Fruit fly (Drosophila melanogaster) whole organism, embryonic: ENCODE results near the gene CG7484.

Experiments
- B-H2 ChIP-seq: fragments of 200-800 bp; sonication (Bioruptor generic); optimal IDR thresholded peaks from 2 replicates; lab custom pipeline; 2018; ENCODE audit warnings: missing biosample characterization, mild to moderate bottlenecking, missing genetic modification characterization
- CG10321 ChIP-seq: fragments of 200-800 bp; sonication (Bioruptor generic); IDR thresholded peaks from 2 replicates; pipeline ENCODE4 v1.3.6; 2022; ENCODE audit warnings: missing biosample characterization, missing genetic modification characterization
- CG11695 ChIP-seq: fragments of 200-800 bp; sonication (Bioruptor generic); IDR thresholded peaks from 3 replicates; pipeline ENCODE4 v1.3.6; 2022; ENCODE audit warnings: missing biosample characterization, missing genetic modification characterization
- CG14014 ChIP-seq: fragments of 200-800 bp; sonication (Bioruptor generic); IDR thresholded peaks from 2 replicates; pipeline ENCODE4 v1.3.6; 2022; ENCODE audit warnings: missing biosample characterization, missing genetic modification characterization
- CG17328 ChIP-seq: fragments of 200-800 bp; sonication (Bioruptor generic); IDR thresholded peaks from 2 replicates; pipeline ENCODE4 v1.3.6; 2022; ENCODE audit warnings: missing biosample characterization, missing genetic modification characterization
- CG17385 ChIP-seq: fragments of 200-800 bp; sonication (Bioruptor generic); optimal IDR thresholded peaks from 3 replicates; lab custom pipeline; 2018; ENCODE audit warnings: missing biosample characterization, mild to moderate bottlenecking, missing genetic modification characterization
- CG32767 ChIP-seq: fragments of 200-800 bp; sonication (Bioruptor generic); IDR thresholded peaks from 2 replicates; pipeline ENCODE4 v1.3.6; 2022; ENCODE audit warnings: missing biosample characterization, missing genetic modification characterization
- CG34422 ChIP-seq: fragments of 200-800 bp; sonication (Bioruptor generic); IDR thresholded peaks from 3 replicates; pipeline ENCODE4 v1.3.6; 2022; ENCODE audit warnings: missing biosample characterization, missing genetic modification characterization
- CG4360 ChIP-seq: fragments of 200-800 bp; sonication (Bioruptor generic); IDR thresholded peaks from 2 replicates; pipeline ENCODE4 v1.3.6; 2022; ENCODE audit warnings: missing biosample characterization, missing genetic modification characterization
- CG5953 ChIP-seq: fragments of 200-800 bp; sonication (Bioruptor generic); IDR thresholded peaks from 2 replicates; pipeline ENCODE4 v1.3.6; 2022; ENCODE audit warnings: missing biosample characterization, missing genetic modification characterization
- CG6791 ChIP-seq: fragments of 200-800 bp; sonication (Bioruptor generic); IDR thresholded peaks from 3 replicates; pipeline ENCODE4 v1.3.6; 2022; ENCODE audit warnings: missing biosample characterization, missing genetic modification characterization; ENCODE audit not compliant: partially characterized antibody
- CG8924 ChIP-seq: fragments of 200-800 bp; optimal IDR thresholded peaks from 3 replicates; lab custom pipeline; 2019; ENCODE audit warnings: missing biosample characterization, mild to moderate bottlenecking, missing genetic modification characterization, moderate library complexity
- CG9817 ChIP-seq: fragments of 200-800 bp; sonication (Bioruptor generic); optimal IDR thresholded peaks from 2 replicates; lab custom pipeline; 2018; ENCODE audit warnings: missing biosample characterization, mild to moderate bottlenecking, missing genetic modification characterization, moderate library complexity
- Camta ChIP-seq: fragments of 200-800 bp; sonication (Bioruptor generic); optimal IDR thresholded peaks from 2 replicates; lab custom pipeline; 2016; ENCODE audit warnings: missing biosample characterization, missing genetic modification characterization
- Ets65A ChIP-seq: fragments of 200-800 bp; sonication (Bioruptor generic); peaks from one replicate; lab custom pipeline; 2016; ENCODE audit warnings: missing biosample characterization, missing genetic modification characterization
- Ets97D ChIP-seq: fragments of 200-800 bp; sonication (Bioruptor generic); optimal IDR thresholded peaks from 3 replicates; lab custom pipeline; 2016; ENCODE audit warnings: missing biosample characterization, missing genetic modification characterization
- HmgZ ChIP-seq: fragments of 200-800 bp; sonication (Bioruptor generic); optimal IDR thresholded peaks from 2 replicates; lab custom pipeline; 2018; ENCODE audit warnings: missing biosample characterization, mild to moderate bottlenecking, missing genetic modification characterization
- MESR4 ChIP-seq: fragments of 200-800 bp; sonication (Bioruptor generic); optimal IDR thresholded peaks from 2 replicates; lab custom pipeline; 2018; ENCODE audit warnings: missing biosample characterization, mild to moderate bottlenecking, missing genetic modification characterization, moderate library complexity
- Med ChIP-seq: fragments of 200-800 bp; sonication (Bioruptor generic); peaks from one replicate; lab custom pipeline; 2016; ENCODE audit warnings: missing biosample characterization, missing genetic modification characterization, mild to moderate bottlenecking, inconsistent platforms, moderate library complexity
- Pdp1 ChIP-seq, 2 experiments: fragments of 200-800 bp; sonication (Bioruptor generic); optimal IDR thresholded peaks; 3 replicates each; lab custom pipeline; 2016; ENCODE audit warnings: missing biosample characterization in 2 of 2, missing genetic modification characterization in 2 of 2, mild to moderate bottlenecking in 1 of 2, moderate library complexity in 1 of 2
- Tbp ChIP-seq: fragments of >200 bp; optimal IDR thresholded peaks from 2 replicates; lab custom pipeline; 2018; ENCODE audit warnings: missing biosample characterization, missing genetic modification characterization
- YL-1 ChIP-seq: fragments of 200-800 bp; sonication (Bioruptor generic); optimal IDR thresholded peaks from 3 replicates; lab custom pipeline; 2017; ENCODE audit warnings: missing biosample characterization, mild to moderate bottlenecking, missing genetic modification characterization
- abd-A ChIP-seq: fragments of 200-800 bp; sonication (Bioruptor generic); optimal IDR thresholded peaks from 3 replicates; lab custom pipeline; 2019; ENCODE audit warnings: missing biosample characterization, mild to moderate bottlenecking, missing genetic modification characterization, moderate library complexity
- bsh ChIP-seq, 2 experiments: fragments of 200-800 bp; sonication (Bioruptor generic); optimal IDR thresholded peaks; 2 replicates each; lab custom pipeline; 2017 to 2018; ENCODE audit warnings: mild to moderate bottlenecking in 2 of 2, missing biosample characterization in 2 of 2, missing genetic modification characterization in 2 of 2, moderate library complexity in 1 of 2
- chinmo ChIP-seq: fragments of 200-800 bp; sonication (Bioruptor generic); IDR thresholded peaks from 4 replicates; pipeline ENCODE4 v1.3.6; 2022; ENCODE audit warnings: missing biosample characterization, missing genetic modification characterization; ENCODE audit not compliant: partially characterized antibody
- eve ChIP-seq, 2 experiments: fragments of >200 bp; optimal IDR thresholded peaks; 2 replicates each; lab custom pipeline; 2017; ENCODE audit warnings: missing biosample characterization in 2 of 2, missing genetic modification characterization in 2 of 2
- gfzf ChIP-seq: fragments of 200-800 bp; sonication (Bioruptor generic); optimal IDR thresholded peaks from 2 replicates; lab custom pipeline; 2016; ENCODE audit warnings: missing biosample characterization, mild to moderate bottlenecking, missing genetic modification characterization, moderate library complexity
- grn ChIP-seq: fragments of 200-800 bp; sonication (Bioruptor generic); optimal IDR thresholded peaks from 3 replicates; lab custom pipeline; 2017; ENCODE audit warnings: missing biosample characterization, missing genetic modification characterization
- gsb ChIP-seq: fragments of 200-800 bp; sonication (Bioruptor generic); IDR thresholded peaks from 2 replicates; pipeline ENCODE4 v1.3.6; 2022; ENCODE audit warnings: missing biosample characterization, missing genetic modification characterization
- gt ChIP-seq: fragments of 200-800 bp; sonication (Bioruptor generic); IDR thresholded peaks from 2 replicates; pipeline ENCODE4 v1.3.6; 2022; ENCODE audit warnings: missing biosample characterization, missing genetic modification characterization
- hkb ChIP-seq, 2 experiments: fragments of 200-800 bp in 1 of 2; fragments of >200 bp in 1 of 2; sonication (Bioruptor generic) in 1 of 2; IDR thresholded peaks in 1 of 2; optimal IDR thresholded peaks in 1 of 2; 2 replicates each; pipeline versions ENCODE4 v1.3.6 to Lab custom; 2017 to 2022; ENCODE audit warnings: missing biosample characterization in 1 of 2, missing genetic modification characterization in 1 of 2
- mam ChIP-seq: fragments of 200-800 bp; sonication (Bioruptor generic); optimal IDR thresholded peaks from 3 replicates; lab custom pipeline; 2016; ENCODE audit warnings: missing biosample characterization, missing genetic modification characterization
- mirr ChIP-seq: fragments of 200-800 bp; sonication (Bioruptor generic); optimal IDR thresholded peaks from 3 replicates; lab custom pipeline; 2018; ENCODE audit warnings: missing biosample characterization, mild to moderate bottlenecking, missing genetic modification characterization
- onecut ChIP-seq: fragments of 200-800 bp; sonication (Bioruptor generic); IDR thresholded peaks from 2 replicates; pipeline ENCODE4 v1.3.6; 2022; ENCODE audit warnings: missing biosample characterization, missing genetic modification characterization
- pfk ChIP-seq: fragments of 200-800 bp; sonication (Bioruptor generic); optimal IDR thresholded peaks from 2 replicates; lab custom pipeline; 2018; ENCODE audit warnings: missing biosample characterization, mild to moderate bottlenecking, missing genetic modification characterization, moderate library complexity
- prd ChIP-seq, 3 experiments: fragments of >200 bp in 2 of 3; fragments of 200-800 bp in 1 of 3; sonication (Bioruptor generic) in 1 of 3; optimal IDR thresholded peaks in 2 of 3; IDR thresholded peaks in 1 of 3; 2 replicates in 2 of 3; 3 replicates in 1 of 3; pipeline versions ENCODE4 v1.3.6 to Lab custom; 2017 to 2022; ENCODE audit warnings: missing biosample characterization in 1 of 3, missing genetic modification characterization in 1 of 3
- rib ChIP-seq: fragments of 200-800 bp; sonication (Bioruptor generic); IDR thresholded peaks from 2 replicates; pipeline ENCODE4 v1.3.6; 2022; ENCODE audit warnings: missing biosample characterization, missing genetic modification characterization
- row ChIP-seq: fragments of 200-800 bp; sonication (Bioruptor generic); IDR thresholded peaks from 3 replicates; pipeline ENCODE4 v1.3.6; 2022; ENCODE audit warnings: missing biosample characterization, missing genetic modification characterization
- sna ChIP-seq: fragments of 200-800 bp; sonication (Bioruptor generic); IDR thresholded peaks from 2 replicates; pipeline ENCODE4 v1.3.6; 2022; ENCODE audit warnings: missing biosample characterization, missing genetic modification characterization; ENCODE audit not compliant: partially characterized antibody
- sug ChIP-seq: fragments of 200-800 bp; optimal IDR thresholded peaks from 2 replicates; lab custom pipeline; 2019; ENCODE audit warnings: missing biosample characterization, mild to moderate bottlenecking, missing genetic modification characterization, moderate library complexity
- tll ChIP-seq, 2 experiments: fragments of 200-800 bp in 1 of 2; fragments of >200 bp in 1 of 2; sonication (Bioruptor generic) in 1 of 2; optimal IDR thresholded peaks; 2 replicates each; lab custom pipeline; 2017 to 2019; ENCODE audit warnings: missing biosample characterization in 2 of 2, missing genetic modification characterization in 2 of 2, mild to moderate bottlenecking in 1 of 2, moderate library complexity in 1 of 2
- vvl ChIP-seq: fragments of 200-800 bp; sonication (Bioruptor generic); IDR thresholded peaks from 2 replicates; pipeline ENCODE4 v1.3.6; 2022; ENCODE audit warnings: missing biosample characterization, missing genetic modification characterization

CG7484 gene

DNA sequence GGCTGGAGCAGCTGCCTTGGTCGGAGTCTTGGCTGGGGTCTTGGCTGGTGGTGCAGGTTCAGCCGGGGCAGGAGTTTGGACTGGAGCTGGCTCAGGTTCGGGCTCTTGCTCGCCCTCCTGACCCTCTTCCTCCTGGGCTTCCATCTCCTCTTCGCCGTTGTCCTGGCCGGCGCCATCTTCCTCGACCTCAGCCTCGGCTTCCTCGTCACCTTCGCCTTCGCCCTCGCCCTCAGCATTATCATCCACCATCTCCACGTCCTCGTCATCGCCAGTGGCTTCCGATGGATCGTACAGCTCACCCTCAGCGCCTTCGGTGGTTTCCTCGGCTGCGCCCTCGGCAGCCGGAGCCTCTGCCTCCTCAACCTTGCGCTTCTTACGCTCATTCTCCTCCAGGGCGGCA, 15.8 kb upstream of the CG7484 start:
- TF ChIP-seq tll (GFP tag; optimal IDR thresholded peaks at IDR 0.05; lab: Kevin White, UChicago) (no peak), prd (optimal IDR thresholded peaks at IDR 0.05; lab: Kevin White, UChicago) (no peak), prd (GFP tag; IDR thresholded peaks at IDR 0.05; lab: Robert Waterston, UW) (0 out of 3 replicates have a peak, but pooled peaks have one; percentile 22), Med (GFP tag; lab: Kevin White, UChicago) (peak; percentile 69), Ets65A (GFP tag; lab: Kevin White, UChicago) (peak; percentile 82)
- TF ChIP-seq, all 482 proteins: peak for 3

DNA sequence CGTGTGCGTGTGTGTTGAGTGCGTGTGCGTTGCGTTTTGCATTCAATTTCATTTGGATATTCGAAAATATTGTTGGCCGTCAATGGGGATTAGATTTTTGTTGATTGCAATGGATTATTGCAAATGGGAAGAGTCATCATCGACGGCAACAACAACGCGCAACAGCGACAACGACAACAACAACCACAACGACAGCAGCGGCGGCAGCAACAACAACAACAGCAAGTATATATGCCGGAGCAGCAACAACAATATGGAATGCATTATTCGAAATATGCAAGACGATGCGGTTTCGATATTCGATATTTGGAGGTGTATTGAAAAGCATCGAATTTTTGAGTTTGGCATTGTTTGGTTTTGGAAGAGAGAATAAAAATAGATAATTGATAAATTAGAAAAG, 12.4 kb upstream of the CG7484 start:
- TF ChIP-seq CG4360 (GFP tag; lab: Robert Waterston, UW), result peak; percentile 93
- no peak for TF ChIP-seq gt

DNA sequence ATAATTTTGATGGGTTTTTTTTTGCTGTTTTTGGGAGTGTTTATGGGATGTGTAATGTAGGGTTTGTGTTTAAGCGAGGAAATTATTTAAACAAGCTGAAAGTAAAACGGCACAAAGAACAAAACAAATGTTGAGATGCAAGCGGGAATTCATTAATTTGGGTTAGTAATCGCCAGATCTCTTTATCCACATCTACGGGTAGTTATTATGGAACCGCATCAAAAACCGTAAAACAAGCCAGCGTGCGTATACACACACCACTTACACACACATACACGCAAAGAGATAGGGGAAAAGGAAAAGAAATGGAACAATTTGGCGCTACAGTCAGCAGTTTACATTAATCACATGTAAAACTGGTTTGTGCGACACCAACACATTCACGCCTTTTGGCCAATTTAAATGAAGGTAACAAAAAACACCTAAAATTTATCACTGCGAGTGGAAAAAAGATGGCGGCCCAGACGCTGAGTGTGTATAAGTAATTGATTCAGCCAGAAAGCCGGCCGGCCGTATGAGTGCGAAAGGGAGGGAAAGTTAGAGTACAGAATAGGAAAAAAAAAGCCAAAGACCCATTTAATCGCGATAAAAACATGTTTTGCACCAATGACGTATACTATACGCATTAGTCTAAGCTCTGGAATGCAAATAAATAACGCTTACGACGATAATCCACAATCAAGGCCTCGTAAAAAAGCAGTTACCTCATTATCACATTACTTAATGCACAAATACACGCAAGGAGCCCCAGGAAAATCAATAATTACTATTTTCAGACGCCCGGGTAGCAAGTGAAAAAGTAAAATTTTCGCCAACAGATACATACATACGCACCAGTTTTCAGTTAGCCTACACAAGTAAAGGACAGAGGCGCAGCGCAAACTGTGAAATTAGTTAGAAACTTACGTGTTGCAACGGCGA, 10.2 kb upstream of the CG7484 start:
- TF ChIP-seq hkb (optimal IDR thresholded peaks at IDR 0.05; lab: Kevin White, UChicago) (no peak), hkb (GFP tag; IDR thresholded peaks at IDR 0.05; lab: Robert Waterston, UW) (no peak), Ets97D (GFP tag; lab: Kevin White, UChicago) (peak; percentile 1), CG4360 (GFP tag; lab: Robert Waterston, UW) (0 out of 2 replicates have a peak, but pooled peaks have one; percentile 35), gsb (no peak), onecut (GFP tag; lab: Robert Waterston, UW) (peak; percentile 93), MESR4 (GFP tag; lab: Kevin White, UChicago) (peak; percentile 9), row (GFP tag; lab: Robert Waterston, UW) (peak; percentile 10; the same call in 1 of the 3 replicates), CG14014 (GFP tag; lab: Robert Waterston, UW) (0 out of 2 replicates have a peak, but pooled peaks have one; percentile 12), CG10321 (GFP tag; lab: Robert Waterston, UW) (no peak), CG17328 (GFP tag; lab: Robert Waterston, UW) (no peak), mirr (GFP tag; lab: Kevin White, UChicago) (peak; percentile 79), vvl (GFP tag; lab: Robert Waterston, UW) (peak; percentile 78), rib (GFP tag; lab: Robert Waterston, UW) (peak; percentile 55; the same call in 1 of the 2 replicates), mam (no peak), Camta (no peak), B-H2 (GFP tag; lab: Kevin White, UChicago) (peak; percentile 52), grn (GFP tag; lab: Kevin White, UChicago) (peak; percentile 65), HmgZ (tag; lab: Kevin White, UChicago) (peak; percentile 21), Med (GFP tag; lab: Kevin White, UChicago) (peak; percentile 83), CG32767 (GFP tag; lab: Robert Waterston, UW) (peak; percentile 97), Pdp1 (GFP tag; optimal IDR thresholded peaks at IDR 0.05; lab: Kevin White, UChicago) (peak in 1 of 2 experiments; percentile 23), gfzf (GFP tag; lab: Kevin White, UChicago) (no peak), CG9817 (tag; lab: Kevin White, UChicago) (no peak), CG8924 (peak; percentile 22), CG34422 (GFP tag; lab: Robert Waterston, UW) (peak; percentile 82; the same call in 1 of the 3 replicates), CG17385 (GFP tag; lab: Kevin White, UChicago) (peak; percentile 17), CG11695 (GFP tag; lab: Robert Waterston, UW) (0 out of 3 replicates have a peak, but pooled peaks have one; percentile 8), YL-1 (GFP tag; lab: Kevin White, UChicago) (peak; percentile 66), chinmo (GFP tag; lab: Robert Waterston, UW) (peak; percentile 78), CG5953 (GFP tag; lab: Robert Waterston, UW) (0 out of 2 replicates have a peak, but pooled peaks have one; percentile 12), abd-A (tag; lab: Kevin White, UChicago) (peak; percentile 70), CG6791 (0 out of 3 replicates have a peak, but pooled peaks have one; percentile 40), Tbp (GFP tag; lab: Kevin White, UChicago) (peak; percentile 70), Ets65A (GFP tag; lab: Kevin White, UChicago) (peak; percentile 69), pfk (GFP tag; lab: Kevin White, UChicago) (peak; percentile 52), sug (tag; lab: Kevin White, UChicago) (peak; percentile 49), bsh (GFP tag; optimal IDR thresholded peaks at IDR 0.05; lab: Kevin White, UChicago) (peak in 1 of 2 experiments; percentile 33), eve (GFP tag; optimal IDR thresholded peaks at IDR 0.05; lab: Kevin White, UChicago) (peak in 1 of 2 experiments; percentile 34), sna (GFP tag; lab: Robert Waterston, UW) (0 out of 2 replicates have a peak, but pooled peaks have one; percentile 8)
